Fruit fly (Drosophila melanogaster): ENCODE measurements around the gene fal.

Gene fal

dm6 chr3L:19270542-19270941, 23.8 kb upstream of the fal start, which contains the start of gene CG14088:
TSS of gene CG14088 (minus strand) at chr3L:19270642.
- TF ChIP-seq fd96Ca (GFP tag; IDR thresholded peaks at IDR 0.05) = no peak
- no peak for TF ChIP-seq CG34367 (tag; optimal IDR thresholded peaks at IDR 0.05)
- no peak for TF ChIP-seq CG12605 (GFP tag; IDR thresholded peaks at IDR 0.05)
- TF ChIP-seq EcR (GFP tag; optimal IDR thresholded peaks at IDR 0.05) = no peak
- TF ChIP-seq CG8301 (tag; optimal IDR thresholded peaks at IDR 0.05) = no peak
- no peak for TF ChIP-seq rn (GFP tag; IDR thresholded peaks at IDR 0.05)
- TF ChIP-seq Ets98B (GFP tag; IDR thresholded peaks at IDR 0.05) = no peak
- TF ChIP-seq CG13204 (GFP tag; optimal IDR thresholded peaks at IDR 0.05) = no peak
- TF ChIP-seq D1 (tag; optimal IDR thresholded peaks at IDR 0.05) = no peak
- TF ChIP-seq CG32121 (GFP tag; IDR thresholded peaks at IDR 0.05) = no peak
- TF ChIP-seq gl (tag; optimal IDR thresholded peaks at IDR 0.05) = no peak
- no peak for TF ChIP-seq CG14655 (GFP tag; optimal IDR thresholded peaks at IDR 0.05)

dm6 chr3L:19275491-19275890, 18.9 kb upstream of the fal start, which contains the start of gene CG14086:
TSS of gene CG14086 (plus strand) at chr3L:19275791.
- TF ChIP-seq rn (GFP tag; IDR thresholded peaks at IDR 0.05) (no peak), D1 (tag; optimal IDR thresholded peaks at IDR 0.05) (no peak), Snoo (tag; optimal IDR thresholded peaks at IDR 0.05) (no peak), Pif1B (GFP tag; optimal IDR thresholded peaks at IDR 0.05) (no peak), gl (tag; optimal IDR thresholded peaks at IDR 0.05) (no peak), CG14655 (GFP tag; optimal IDR thresholded peaks at IDR 0.05) (no peak), CG9948 (tag; optimal IDR thresholded peaks at IDR 0.05) (no peak), CG17806 (tag; optimal IDR thresholded peaks at IDR 0.05) (no peak), CG10348 (GFP tag; IDR thresholded peaks at IDR 0.05) (no peak), Ets98B (GFP tag; IDR thresholded peaks at IDR 0.05) (no peak), CG32121 (GFP tag; IDR thresholded peaks at IDR 0.05) (no peak), CG15710 (tag; optimal IDR thresholded peaks at IDR 0.05) (no peak), CG12605 (GFP tag; IDR thresholded peaks at IDR 0.05) (no peak), Pif1A (GFP tag; optimal IDR thresholded peaks at IDR 0.05) (no peak), CG8301 (tag; optimal IDR thresholded peaks at IDR 0.05) (no peak), fd96Ca (GFP tag; IDR thresholded peaks at IDR 0.05) (no peak), EcR (GFP tag; optimal IDR thresholded peaks at IDR 0.05) (no peak), CG13204 (GFP tag; optimal IDR thresholded peaks at IDR 0.05) (no peak)

- TF ChIP-seq fd96Ca (GFP tag; IDR thresholded peaks at IDR 0.05) (no peak), D1 (tag; optimal IDR thresholded peaks at IDR 0.05) (no peak), CG8301 (tag; optimal IDR thresholded peaks at IDR 0.05) (no peak), CG32121 (GFP tag; IDR thresholded peaks at IDR 0.05) (no peak), CG17806 (tag; optimal IDR thresholded peaks at IDR 0.05) (no peak), rn (GFP tag; IDR thresholded peaks at IDR 0.05) (no peak), Pif1B (GFP tag; optimal IDR thresholded peaks at IDR 0.05) (no peak), CG14655 (GFP tag; optimal IDR thresholded peaks at IDR 0.05) (no peak), Snoo (tag; optimal IDR thresholded peaks at IDR 0.05) (no peak), CG9948 (tag; optimal IDR thresholded peaks at IDR 0.05) (no peak), CG34367 (tag; optimal IDR thresholded peaks at IDR 0.05) (no peak), Pif1A (GFP tag; optimal IDR thresholded peaks at IDR 0.05) (no peak), CG8159 (tag; optimal IDR thresholded peaks at IDR 0.05) (no peak), CG4496 (GFP tag; IDR thresholded peaks at IDR 0.05) (no peak), CG13204 (GFP tag; optimal IDR thresholded peaks at IDR 0.05) (no peak), Ets98B (GFP tag; IDR thresholded peaks at IDR 0.05) (no peak), EcR (GFP tag; optimal IDR thresholded peaks at IDR 0.05) (no peak), gl (tag; optimal IDR thresholded peaks at IDR 0.05) (no peak), CG10348 (GFP tag; IDR thresholded peaks at IDR 0.05) (no peak), CG15710 (tag; optimal IDR thresholded peaks at IDR 0.05) (no peak)
These were observed 14.1 kb upstream of the fal start for dm6 chr3L:19280283-19280682.

DNA sequence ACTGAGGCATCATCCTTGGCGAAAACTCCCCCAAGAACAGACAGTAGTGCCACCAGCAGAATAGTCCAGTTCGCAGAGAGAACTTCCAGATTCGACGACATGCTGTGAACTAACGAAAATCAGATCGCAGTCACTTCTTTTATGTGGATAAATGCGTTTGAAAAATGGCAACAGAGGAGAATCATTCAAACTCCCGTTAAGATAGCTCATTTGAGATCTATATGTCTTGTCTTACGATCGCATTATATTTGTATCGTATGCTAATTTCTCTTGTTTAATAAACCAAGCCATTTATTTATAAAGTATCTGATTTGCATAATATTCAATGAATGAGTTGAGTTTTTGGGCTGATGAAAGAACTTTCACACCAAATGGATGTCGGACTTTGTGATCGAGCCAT, 13.7 kb upstream of the fal start, which contains the start of gene CG14089:
CG14089 (minus strand) TSS at position 101 of the 400 bp plus-strand sequence.
- no peak for TF ChIP-seq EcR (GFP tag; optimal IDR thresholded peaks at IDR 0.05)
- TF ChIP-seq fd96Ca (GFP tag; IDR thresholded peaks at IDR 0.05) = no peak
- TF ChIP-seq CG12605 (GFP tag; IDR thresholded peaks at IDR 0.05) = no peak
- TF ChIP-seq Pif1B (GFP tag; optimal IDR thresholded peaks at IDR 0.05) = no peak
- no peak for TF ChIP-seq CG14655 (GFP tag; optimal IDR thresholded peaks at IDR 0.05)
- TF ChIP-seq CG32121 (GFP tag; IDR thresholded peaks at IDR 0.05) = no peak
- no peak for TF ChIP-seq CG34367 (tag; optimal IDR thresholded peaks at IDR 0.05)
- TF ChIP-seq Ets98B (GFP tag; IDR thresholded peaks at IDR 0.05) = no peak
- no peak for TF ChIP-seq Pif1A (GFP tag; optimal IDR thresholded peaks at IDR 0.05)
- no peak for TF ChIP-seq Snoo (tag; optimal IDR thresholded peaks at IDR 0.05)
- no peak for TF ChIP-seq CG17806 (tag; optimal IDR thresholded peaks at IDR 0.05)
- TF ChIP-seq CG13204 (GFP tag; optimal IDR thresholded peaks at IDR 0.05) = no peak
- TF ChIP-seq CG15710 (tag; optimal IDR thresholded peaks at IDR 0.05) = no peak
- TF ChIP-seq gl (tag; optimal IDR thresholded peaks at IDR 0.05) = no peak
- TF ChIP-seq CG8159 (tag; optimal IDR thresholded peaks at IDR 0.05) = no peak
- no peak for TF ChIP-seq CG10348 (GFP tag; IDR thresholded peaks at IDR 0.05)
- TF ChIP-seq CG9948 (tag; optimal IDR thresholded peaks at IDR 0.05) = no peak
- TF ChIP-seq CG8301 (tag; optimal IDR thresholded peaks at IDR 0.05) = no peak
- TF ChIP-seq rn (GFP tag; IDR thresholded peaks at IDR 0.05) = no peak
- no peak for TF ChIP-seq D1 (tag; optimal IDR thresholded peaks at IDR 0.05)

dm6 chr3L:19288395-19288969, 5.9 kb upstream of the fal start:
- TF ChIP-seq CG12605 (GFP tag; IDR thresholded peaks at IDR 0.05) (no peak), Ets98B (GFP tag; IDR thresholded peaks at IDR 0.05) (no peak), Pif1B (GFP tag; optimal IDR thresholded peaks at IDR 0.05) (no peak), CG34367 (tag; optimal IDR thresholded peaks at IDR 0.05) (no peak), D1 (tag; optimal IDR thresholded peaks at IDR 0.05) (no peak), CG9948 (tag; optimal IDR thresholded peaks at IDR 0.05) (no peak), CG4496 (GFP tag; IDR thresholded peaks at IDR 0.05) (no peak), gl (tag; optimal IDR thresholded peaks at IDR 0.05) (no peak), CG10348 (GFP tag; IDR thresholded peaks at IDR 0.05) (no peak), EcR (GFP tag; optimal IDR thresholded peaks at IDR 0.05) (no peak), Pif1A (GFP tag; optimal IDR thresholded peaks at IDR 0.05) (no peak), CG14655 (GFP tag; optimal IDR thresholded peaks at IDR 0.05) (no peak), rn (GFP tag; IDR thresholded peaks at IDR 0.05) (no peak)

Measured in whole organism, pupa.